Worm (Caenorhabditis elegans): ENCODE results near the gene cnd-1.

Gene cnd-1

DNA sequence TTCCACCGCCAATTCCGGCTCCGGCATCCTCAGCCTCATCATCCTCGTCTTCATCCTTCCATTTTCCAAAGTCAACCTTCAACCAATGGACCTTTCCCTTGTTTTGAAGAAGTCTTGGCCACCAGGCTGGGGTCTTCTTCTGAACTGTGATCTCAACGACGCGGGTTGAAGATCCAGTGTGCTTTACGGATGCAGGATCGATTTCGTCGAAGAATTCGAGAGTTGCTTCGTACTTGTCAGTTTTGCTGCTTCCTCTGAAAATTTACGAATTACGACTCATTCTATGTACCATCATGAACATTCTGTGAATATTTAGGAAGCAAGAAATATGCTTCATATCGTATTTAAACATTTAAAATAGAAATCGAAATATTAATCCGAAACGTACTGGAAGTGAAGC is 29.8 kb upstream of the cnd-1 start:
- no peak for TF ChIP-seq ztf-16 (tag; optimal IDR thresholded peaks at IDR 0.05)

ce11 chrIII:5273396-5273857 is 29.0 kb upstream of the cnd-1 start, which contains the start of gene ztf-8:
Gene ztf-8 (minus strand): TSS chrIII:5273471.
- TF ChIP-seq ceh-45 (GFP tag; IDR thresholded peaks at IDR 0.05) (no peak), ceh-9 (tag; optimal IDR thresholded peaks at IDR 0.05) (no peak), ama-1 (optimal IDR thresholded peaks at IDR 0.05) (no peak), fax-1 (tag; optimal IDR thresholded peaks at IDR 0.05) (no peak), odd-2 (tag; optimal IDR thresholded peaks at IDR 0.05) (no peak), pros-1 (tag; optimal IDR thresholded peaks at IDR 0.05) (no peak), che-1 (tag; optimal IDR thresholded peaks at IDR 0.05) (no peak), sdc-2 (tag; optimal IDR thresholded peaks at IDR 0.05) (no peak), ceh-34 (tag; optimal IDR thresholded peaks at IDR 0.05) (no peak), sox-2 (GFP tag; IDR thresholded peaks at IDR 0.05) (no peak), ceh-31 (tag; optimal IDR thresholded peaks at IDR 0.05) (no peak), ceh-24 (tag; optimal IDR thresholded peaks at IDR 0.05) (no peak), nhr-11 (tag; optimal IDR thresholded peaks at IDR 0.05) (no peak), ets-4 (tag; optimal IDR thresholded peaks at IDR 0.05) (no peak), ceh-18 (tag; optimal IDR thresholded peaks at IDR 0.05) (no peak), elt-2 (tag; optimal IDR thresholded peaks at IDR 0.05) (no peak), ceh-30 (tag; optimal IDR thresholded peaks at IDR 0.05) (no peak)

DNA sequence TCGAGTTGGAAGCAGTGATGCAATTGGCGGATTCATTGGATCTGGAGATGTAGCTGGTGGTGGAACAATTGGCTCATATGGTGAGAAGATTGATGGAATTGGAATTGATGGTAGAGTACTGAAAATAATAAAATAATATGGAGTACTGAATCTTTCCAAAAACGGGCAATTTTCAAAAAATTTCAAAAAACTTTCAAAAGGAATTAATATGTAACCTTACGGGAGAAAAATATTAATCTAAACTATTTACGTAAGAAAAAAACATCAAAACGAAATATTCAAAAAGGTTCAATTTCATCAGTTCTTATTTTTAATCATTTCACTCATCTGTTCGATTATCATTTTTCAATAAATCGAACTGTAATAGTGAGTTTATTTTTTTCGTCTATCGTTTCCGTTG is 25.4 kb upstream of the cnd-1 start, which contains the start of gene ZC395.4:
Gene ZC395.4, plus strand, starts transcription at position 301 of the 400 bp plus-strand sequence.
- TF ChIP-seq pqm-1 (tag; optimal IDR thresholded peaks at IDR 0.05): no peak
- TF ChIP-seq unc-86 (tag; optimal IDR thresholded peaks at IDR 0.05): no peak
- no peak for TF ChIP-seq Y22D7AL.16 (tag; optimal IDR thresholded peaks at IDR 0.05)
- TF ChIP-seq ceh-45 (GFP tag; IDR thresholded peaks at IDR 0.05): no peak
- TF ChIP-seq C38D4.7 (GFP tag; optimal IDR thresholded peaks at IDR 0.05): no peak
- no peak for TF ChIP-seq hlh-30 (tag; optimal IDR thresholded peaks at IDR 0.05; ENCODE audit: insufficient read depth)

ce11 chrIII:5268486-5268885 is 24.0 kb upstream of the cnd-1 start:
- no peak for TF ChIP-seq ceh-34 (tag; optimal IDR thresholded peaks at IDR 0.05)
- no peak for TF ChIP-seq ahr-1 (tag; optimal IDR thresholded peaks at IDR 0.05)
- TF ChIP-seq ceh-14 (tag; optimal IDR thresholded peaks at IDR 0.05): no peak
- TF ChIP-seq che-1 (tag; optimal IDR thresholded peaks at IDR 0.05): no peak
- no peak for TF ChIP-seq ceh-24 (tag; optimal IDR thresholded peaks at IDR 0.05)
- TF ChIP-seq elt-4 (tag; optimal IDR thresholded peaks at IDR 0.05): no peak
- no peak for TF ChIP-seq hlh-6 (tag; optimal IDR thresholded peaks at IDR 0.05)
- TF ChIP-seq pqm-1 (tag; optimal IDR thresholded peaks at IDR 0.05): no peak
- TF ChIP-seq hlh-13 (GFP tag; optimal IDR thresholded peaks at IDR 0.05): no peak
- no peak for TF ChIP-seq unc-3 (GFP tag; conservative IDR thresholded peaks at IDR 0.05)
- TF ChIP-seq unc-3 (tag; optimal IDR thresholded peaks at IDR 0.05): no peak
- no peak for TF ChIP-seq sox-2 (GFP tag; IDR thresholded peaks at IDR 0.05)
- no peak for TF ChIP-seq sox-4 (tag; optimal IDR thresholded peaks at IDR 0.05)
- TF ChIP-seq eyg-1 (tag; optimal IDR thresholded peaks at IDR 0.05): no peak
- no peak for TF ChIP-seq ama-1 (optimal IDR thresholded peaks at IDR 0.05)
- TF ChIP-seq sdc-2 (tag; optimal IDR thresholded peaks at IDR 0.05): no peak
- TF ChIP-seq fkh-6 (tag; optimal IDR thresholded peaks at IDR 0.05): no peak

DNA sequence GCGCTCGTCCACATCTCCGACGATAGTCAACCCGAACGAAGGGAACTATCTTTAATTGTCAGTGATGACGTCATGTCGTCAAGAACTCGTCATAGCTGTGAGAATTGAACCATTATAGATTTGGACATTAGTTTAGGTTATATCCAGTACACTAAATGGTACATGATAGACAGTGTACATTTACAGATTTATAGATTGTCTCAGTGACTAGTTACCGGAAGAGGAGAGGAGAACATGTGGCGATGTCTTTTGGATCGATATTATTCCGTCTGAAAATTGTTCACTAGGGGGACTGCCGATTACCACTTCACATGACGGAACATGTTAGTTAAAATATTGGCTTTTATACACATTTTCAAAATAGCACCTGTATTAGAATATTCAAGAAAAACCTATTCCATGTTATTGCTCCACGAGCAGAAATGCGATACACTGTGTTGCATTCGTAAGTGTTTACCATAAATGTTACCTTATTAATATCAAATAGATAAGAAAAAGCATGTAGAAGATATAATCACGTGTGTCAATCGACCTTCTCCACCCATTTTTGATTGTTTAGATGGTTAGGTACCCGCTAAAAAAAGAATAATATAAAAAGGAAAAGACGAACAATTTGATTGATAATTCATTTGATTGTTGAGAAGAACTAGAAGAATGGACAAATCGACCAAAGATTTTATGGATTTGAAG is 22.9 kb upstream of the cnd-1 start, which contains the start of gene ZC395.5:
Gene ZC395.5, plus strand, starts transcription at position 632 of the 690 bp plus-strand sequence.
- TF ChIP-seq tbx-2 (tag; optimal IDR thresholded peaks at IDR 0.05): no peak
- no peak for TF ChIP-seq unc-55 (GFP tag; optimal IDR thresholded peaks at IDR 0.05)
- TF ChIP-seq rnt-1 (tag; optimal IDR thresholded peaks at IDR 0.05): no peak
- no peak for TF ChIP-seq ceh-2 (tag; optimal IDR thresholded peaks at IDR 0.05)
- TF ChIP-seq ceh-30 (tag; optimal IDR thresholded peaks at IDR 0.05): no peak
- no peak for TF ChIP-seq pax-1 (tag; optimal IDR thresholded peaks at IDR 0.05)
- no peak for TF ChIP-seq hlh-30 (tag; optimal IDR thresholded peaks at IDR 0.05; ENCODE audit: insufficient read depth)
- no peak for TF ChIP-seq ceh-22 (tag; optimal IDR thresholded peaks at IDR 0.05)
- no peak for TF ChIP-seq ceh-14 (tag; optimal IDR thresholded peaks at IDR 0.05)
- no peak for TF ChIP-seq mec-3 (tag; optimal IDR thresholded peaks at IDR 0.05; ENCODE audit: borderline replicate concordance)
- no peak for TF ChIP-seq ceh-19 (GFP tag; optimal IDR thresholded peaks at IDR 0.05)
- TF ChIP-seq hlh-6 (tag; optimal IDR thresholded peaks at IDR 0.05): no peak

All from whole organism, late embryonic.